Worm (Caenorhabditis elegans) whole organism, young adult: ENCODE data around the gene T14B4.1.

Experiments
- B0035.1 ChIP-seq: sonication (generic microtip); optimal IDR thresholded peaks from 2 replicates; lab custom pipeline; 2016; ENCODE audit warnings: missing genetic modification characterization, mild to moderate bottlenecking, missing compliant biosample characterization, missing genotype, missing genetic modification reagents
- B0261.1 ChIP-seq: sonication (generic microtip); optimal IDR thresholded peaks from 2 replicates; lab custom pipeline; 2016; ENCODE audit warnings: mild to moderate bottlenecking, missing genetic modification characterization, moderate library complexity, missing compliant biosample characterization
- F23B12.7 ChIP-seq: sonication (generic microtip); optimal IDR thresholded peaks from 2 replicates; lab custom pipeline; 2017; ENCODE audit warnings: missing genetic modification characterization, mild to moderate bottlenecking, missing compliant biosample characterization, antibody characterized with exemption, moderate library complexity; ENCODE audit not compliant: insufficient read depth
- K11D2.4 ChIP-seq: fragments of 200-800 bp; sonication (Bioruptor generic); IDR thresholded peaks from 2 replicates; pipeline ENCODE4 v1.3.6; 2022; ENCODE audit warnings: missing genetic modification reagents, missing genetic modification characterization, missing compliant biosample characterization
- K12H6.12 ChIP-seq: fragments of 200-800 bp; sonication (Bioruptor generic); optimal IDR thresholded peaks from 2 replicates; lab custom pipeline; 2018; ENCODE audit warnings: mild to moderate bottlenecking, missing genetic modification characterization, missing compliant biosample characterization
- T07F8.4 ChIP-seq: sonication (generic microtip); optimal IDR thresholded peaks from 2 replicates; lab custom pipeline; 2016; ENCODE audit warnings: mild to moderate bottlenecking, missing genetic modification characterization, moderate library complexity, missing compliant biosample characterization
- T26A5.8 ChIP-seq: sonication (generic microtip); optimal IDR thresholded peaks from 2 replicates; lab custom pipeline; 2016; ENCODE audit warnings: missing genetic modification characterization, missing compliant biosample characterization
- Y56A3A.18 ChIP-seq: fragments of 200-800 bp; sonication (Bioruptor generic); IDR thresholded peaks from 2 replicates; pipeline ENCODE4 v1.3.6; 2022; ENCODE audit warnings: missing genetic modification reagents, missing genetic modification characterization, missing compliant biosample characterization
- Y79H2A.3 ChIP-seq: fragments of 200-800 bp; sonication (Bioruptor generic); conservative IDR thresholded peaks from 2 replicates; pipeline ENCODE4 v1.3.6; 2022; ENCODE audit warnings: missing genetic modification reagents, missing genetic modification characterization, missing compliant biosample characterization
- ama-1 ChIP-seq, 3 experiments: fragments of 150-350 bp in 1 of 3; sonication (generic microtip) in 2 of 3; optimal IDR thresholded peaks; 2 replicates each; lab custom pipeline; 2014 to 2018; ENCODE audit warnings: missing biosample characterization in 2 of 3, missing genetic modification characterization in 2 of 3, missing genetic modification reagents in 2 of 3
- atf-7 ChIP-seq: sonication (generic microtip); optimal IDR thresholded peaks from 2 replicates; lab custom pipeline; 2017; ENCODE audit warnings: mild to moderate bottlenecking, missing genetic modification characterization, missing compliant biosample characterization
- attf-6 ChIP-seq: fragments of 200-800 bp; sonication (Bioruptor generic); IDR thresholded peaks from 2 replicates; pipeline ENCODE4 v1.3.6; 2022; ENCODE audit warnings: missing genetic modification reagents, missing genetic modification characterization, missing compliant biosample characterization
- ccch-3 ChIP-seq: fragments of 200-800 bp; sonication (Bioruptor generic); optimal IDR thresholded peaks from 2 replicates; lab custom pipeline; 2018; ENCODE audit warnings: mild to moderate bottlenecking, missing genetic modification characterization, missing compliant biosample characterization
- dox-1 ChIP-seq: fragments of 200-800 bp; sonication (Bioruptor generic); IDR thresholded peaks from 2 replicates; pipeline ENCODE4 v1.3.6; 2022; ENCODE audit warnings: missing genetic modification reagents, missing genetic modification characterization, missing compliant biosample characterization
- egl-44 ChIP-seq: fragments of 200-800 bp; sonication (Bioruptor generic); IDR thresholded peaks from 2 replicates; pipeline ENCODE4 v1.3.6; 2022; ENCODE audit warnings: missing genetic modification reagents, missing genetic modification characterization, missing compliant biosample characterization
- ets-4 ChIP-seq: fragments of 200-800 bp; sonication (Bioruptor generic); optimal IDR thresholded peaks from 2 replicates; lab custom pipeline; 2018; ENCODE audit warnings: mild to moderate bottlenecking, missing genetic modification characterization, missing compliant biosample characterization
- hmg-1.2 ChIP-seq: fragments of 200-800 bp; sonication (Bioruptor generic); IDR thresholded peaks from 2 replicates; pipeline ENCODE4 v1.3.6; 2022; ENCODE audit warnings: missing genetic modification reagents, missing genetic modification characterization, missing compliant biosample characterization
- hrde-1 ChIP-seq: sonication (generic microtip); optimal IDR thresholded peaks from 2 replicates; lab custom pipeline; 2016; ENCODE audit warnings: missing genetic modification characterization, mild to moderate bottlenecking, missing compliant biosample characterization, moderate library complexity, missing genotype, missing genetic modification reagents, borderline replicate concordance
- lag-1 ChIP-seq: fragments of 200-800 bp; sonication (Bioruptor generic); IDR thresholded peaks from 2 replicates; pipeline ENCODE4 v1.3.6; 2022; ENCODE audit warnings: missing genetic modification reagents, missing genetic modification characterization, missing compliant biosample characterization
- let-526 ChIP-seq: fragments of 200-800 bp; sonication (Bioruptor generic); IDR thresholded peaks from 2 replicates; pipeline ENCODE4 v1.3.6; 2022; ENCODE audit warnings: missing genetic modification reagents, missing genetic modification characterization, missing compliant biosample characterization
- let-607 ChIP-seq, 2 experiments: fragments of 200-800 bp in 1 of 2; sonication (Bioruptor generic) in 1 of 2; sonication (generic microtip) in 1 of 2; optimal IDR thresholded peaks; 2 replicates each; lab custom pipeline; 2016 to 2018; ENCODE audit warnings: mild to moderate bottlenecking in 2 of 2, missing compliant biosample characterization in 2 of 2, missing genetic modification characterization in 2 of 2, moderate library complexity in 2 of 2, missing genotype in 1 of 2
- lin-54 ChIP-seq: fragments of 200-800 bp; sonication (Bioruptor generic); optimal IDR thresholded peaks from 2 replicates; lab custom pipeline; 2018; ENCODE audit warnings: mild to moderate bottlenecking, missing genetic modification characterization, missing compliant biosample characterization
- lir-1 ChIP-seq: fragments of 200-800 bp; sonication (Bioruptor generic); conservative IDR thresholded peaks from 2 replicates; pipeline ENCODE4 v1.3.6; 2022; ENCODE audit warnings: missing genetic modification reagents, missing genetic modification characterization, missing compliant biosample characterization
- madf-3 ChIP-seq: fragments of 200-800 bp; sonication (Bioruptor generic); IDR thresholded peaks from 2 replicates; pipeline ENCODE4 v1.3.6; 2022; ENCODE audit warnings: missing genetic modification reagents, missing genetic modification characterization, missing compliant biosample characterization
- madf-6 ChIP-seq: fragments of 200-800 bp; sonication (Bioruptor generic); IDR thresholded peaks from 2 replicates; pipeline ENCODE4 v1.3.6; 2022; ENCODE audit warnings: missing genetic modification reagents, missing genetic modification characterization, missing compliant biosample characterization
- mcd-1 ChIP-seq: fragments of 200-800 bp; sonication (Bioruptor generic); IDR thresholded peaks from 2 replicates; pipeline ENCODE4 v1.3.6; 2022; ENCODE audit warnings: missing genetic modification reagents, missing genetic modification characterization, missing compliant biosample characterization
- mel-28 ChIP-seq: sonication (generic microtip); optimal IDR thresholded peaks from 2 replicates; lab custom pipeline; 2016; ENCODE audit warnings: borderline replicate concordance, mild to moderate bottlenecking, missing genetic modification characterization, missing compliant biosample characterization
- nhr-90 ChIP-seq: sonication (generic microtip); optimal IDR thresholded peaks from 2 replicates; lab custom pipeline; 2016; ENCODE audit warnings: missing genotype, mild to moderate bottlenecking, missing genetic modification characterization, missing compliant biosample characterization
- pbrm-1 ChIP-seq: fragments of 200-800 bp; sonication (Bioruptor generic); IDR thresholded peaks from 2 replicates; pipeline ENCODE4 v1.3.6; 2022; ENCODE audit warnings: missing genetic modification reagents, missing genetic modification characterization, missing compliant biosample characterization
- rcor-1 ChIP-seq: fragments of 200-800 bp; sonication (Bioruptor generic); IDR thresholded peaks from 2 replicates; pipeline ENCODE4 v1.3.6; 2022; ENCODE audit warnings: missing genetic modification reagents, missing genetic modification characterization, missing compliant biosample characterization
- repo-1 ChIP-seq: sonication (generic microtip); optimal IDR thresholded peaks from 2 replicates; lab custom pipeline; 2017; ENCODE audit warnings: mild to moderate bottlenecking, missing genetic modification characterization, missing compliant biosample characterization
- rpc-1 ChIP-seq, 2 experiments: fragments of 150-350 bp in 1 of 2; sonication (generic microtip) in 1 of 2; optimal IDR thresholded peaks; 2 replicates each; lab custom pipeline; 2014 to 2018; ENCODE audit warnings: missing biosample characterization in 1 of 2, missing genetic modification characterization in 1 of 2, missing genetic modification reagents in 1 of 2, missing genotype in 1 of 2
- snpc-1.1 ChIP-seq: sonication (generic microtip); optimal IDR thresholded peaks from 2 replicates; lab custom pipeline; 2017; ENCODE audit warnings: missing genetic modification characterization, mild to moderate bottlenecking, missing compliant biosample characterization, antibody characterized with exemption, moderate library complexity, missing genotype, missing genetic modification reagents; ENCODE audit not compliant: insufficient read depth
- snpc-3.4 ChIP-seq: sonication (generic microtip); optimal IDR thresholded peaks from 2 replicates; lab custom pipeline; 2017; ENCODE audit warnings: missing genetic modification characterization, mild to moderate bottlenecking, missing compliant biosample characterization, antibody characterized with exemption, moderate library complexity, missing genotype, missing genetic modification reagents
- somi-1 ChIP-seq: fragments of 200-800 bp; sonication (Bioruptor generic); optimal IDR thresholded peaks from 2 replicates; lab custom pipeline; 2018; ENCODE audit warnings: mild to moderate bottlenecking, missing genetic modification characterization, missing compliant biosample characterization
- sptf-2 ChIP-seq: fragments of 200-800 bp; sonication (Bioruptor generic); optimal IDR thresholded peaks from 2 replicates; lab custom pipeline; 2018; ENCODE audit warnings: mild to moderate bottlenecking, missing genetic modification characterization, missing compliant biosample characterization
- tbp1 ChIP-seq: fragments of 200-800 bp; sonication (Bioruptor generic); optimal IDR thresholded peaks from 2 replicates; lab custom pipeline; 2018; ENCODE audit warnings: mild to moderate bottlenecking, missing genetic modification characterization, missing compliant biosample characterization
- tlf-1 ChIP-seq: fragments of 200-800 bp; sonication (Bioruptor generic); optimal IDR thresholded peaks from 2 replicates; lab custom pipeline; 2018; ENCODE audit warnings: mild to moderate bottlenecking, missing genetic modification characterization, missing compliant biosample characterization
- unc-62 ChIP-seq: fragments of 150-350 bp; optimal IDR thresholded peaks from 2 replicates; lab custom pipeline; 2014; ENCODE audit warnings: missing biosample characterization, missing genetic modification reagents, missing genetic modification characterization
- zfh-2 ChIP-seq: fragments of 200-800 bp; sonication (Bioruptor generic); conservative IDR thresholded peaks from 2 replicates; pipeline ENCODE4 v1.3.6; 2022; ENCODE audit warnings: missing genetic modification reagents, missing genetic modification characterization, missing compliant biosample characterization
- ztf-18 ChIP-seq: sonication (generic microtip); optimal IDR thresholded peaks from 2 replicates; lab custom pipeline; 2016; ENCODE audit warnings: missing genotype, mild to moderate bottlenecking, missing genetic modification characterization, missing compliant biosample characterization

The T14B4.1 gene

ce11 chrII:6715853-6716252 is 20.9 kb upstream of the T14B4.1 start:
- TF ChIP-seq hrde-1 (no peak), lag-1 (GFP tag; lab: Robert Waterston, UW) (no peak), F23B12.7 (tag; lab: Kevin White, UChicago) (no peak), ets-4 (GFP tag; lab: Kevin White, UChicago) (no peak), K11D2.4 (no peak), madf-6 (no peak), somi-1 (GFP tag; lab: Kevin White, UChicago) (no peak), ztf-18 (tag; lab: Kevin White, UChicago) (no peak), ccch-3 (GFP tag; lab: Kevin White, UChicago) (no peak), mcd-1 (GFP tag; lab: Robert Waterston, UW) (no peak), atf-7 (tag; lab: Kevin White, UChicago) (no peak), Y56A3A.18 (GFP tag; lab: Robert Waterston, UW) (no peak), dox-1 (GFP tag; lab: Robert Waterston, UW) (no peak), B0261.1 (tag; lab: Kevin White, UChicago) (no peak)

DNA sequence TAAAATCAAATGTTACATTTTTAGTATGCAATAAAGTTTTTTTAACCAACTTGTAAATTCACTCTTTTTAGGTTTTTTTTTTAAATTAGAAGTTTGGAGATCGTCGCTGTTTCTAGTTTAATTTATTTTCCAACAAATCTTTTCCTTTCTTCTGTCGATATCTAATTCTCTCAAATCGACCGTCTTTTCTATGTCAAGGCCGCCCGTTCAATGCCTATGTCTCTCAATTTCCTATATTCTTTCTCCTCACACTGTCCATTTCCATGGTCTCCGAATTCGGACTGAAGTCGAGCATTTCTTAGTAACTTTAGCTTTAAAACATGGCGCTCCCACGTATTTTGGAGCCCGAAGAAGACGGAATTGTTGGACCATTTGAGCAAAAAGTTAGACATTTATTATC is 20.1 kb upstream of the T14B4.1 start, which contains the start of the genes T14B4.5 and T14B4.20:
Gene T14B4.5, plus strand, starts transcription at position 226 of the 400 bp plus-strand sequence.
Gene T14B4.20, plus strand, starts transcription at position 264 of the 400 bp plus-strand sequence.
- TF ChIP-seq lir-1 (GFP tag; lab: Robert Waterston, UW) (no peak), snpc-1.1 (tag; lab: Kevin White, UChicago) (no peak), hmg-1.2 (peak; percentile 51; the same call in 1 of the 2 replicates), hrde-1 (no peak), unc-62 (GFP tag; lab: Kevin White, UChicago) (no peak), nhr-90 (tag; lab: Kevin White, UChicago) (no peak)

DNA sequence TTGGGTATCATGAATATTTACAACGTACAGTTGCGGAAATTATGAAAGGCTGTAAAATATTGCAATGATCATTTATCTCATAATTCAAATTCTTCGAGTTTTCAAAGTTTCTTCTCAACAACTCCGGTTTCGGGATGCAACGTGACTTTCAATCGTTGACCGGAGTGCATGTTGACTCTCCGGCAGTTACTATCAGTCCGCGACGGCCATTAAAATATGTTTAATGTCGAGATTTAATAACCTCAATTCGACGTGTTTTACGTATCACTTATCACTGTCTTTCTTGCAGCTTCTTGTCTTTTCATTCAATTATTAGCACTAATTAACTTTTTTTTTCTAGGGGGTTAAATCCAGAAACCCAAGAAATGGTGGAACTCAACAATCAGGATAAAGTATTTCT is 18.5 kb upstream of the T14B4.1 start, which contains the start of gene tsp-10:
Gene tsp-10, plus strand, starts transcription at position 366 of the 400 bp plus-strand sequence.
- no peak for TF ChIP-seq tlf-1 (GFP tag; lab: Kevin White, UChicago)
- no peak for TF ChIP-seq zfh-2
- no peak for TF ChIP-seq lir-1 (GFP tag; lab: Robert Waterston, UW)
- no peak for TF ChIP-seq pbrm-1 (GFP tag; lab: Robert Waterston, UW)
- no peak for TF ChIP-seq Y79H2A.3 (GFP tag; lab: Robert Waterston, UW)
- no peak for TF ChIP-seq T07F8.4 (tag; lab: Kevin White, UChicago)
- no peak for TF ChIP-seq snpc-3.4 (tag; lab: Kevin White, UChicago)
- no peak for TF ChIP-seq ccch-3 (GFP tag; lab: Kevin White, UChicago)
- no peak for TF ChIP-seq repo-1 (tag; lab: Kevin White, UChicago)
- TF ChIP-seq T26A5.8 = no peak

DNA sequence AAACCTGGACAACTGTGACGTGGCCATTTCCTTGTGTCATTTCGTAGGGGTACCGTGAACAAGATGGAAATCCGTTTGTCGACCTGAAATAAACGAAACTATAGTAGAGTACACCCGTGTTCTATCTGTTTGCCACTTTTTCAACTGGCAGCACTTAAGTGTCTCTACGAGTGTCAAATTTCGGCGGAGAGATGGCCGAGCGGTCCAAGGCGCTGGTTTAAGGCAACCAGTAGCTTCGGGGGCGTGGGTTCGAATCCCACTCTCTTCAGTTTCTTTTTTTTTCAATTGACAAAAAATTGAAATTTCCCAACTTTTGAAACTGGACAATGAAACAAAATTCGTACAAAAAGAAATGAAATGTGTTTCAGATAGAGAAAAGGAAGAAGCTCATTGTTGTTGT is 15.1 kb upstream of the T14B4.1 start:
- no peak for TF ChIP-seq egl-44
- no peak for TF ChIP-seq ama-1 (optimal IDR thresholded peaks at IDR 0.05; lab: Kevin White, UChicago)
- TF ChIP-seq ama-1 (GFP tag; optimal IDR thresholded peaks at IDR 0.05; lab: Kevin White, UChicago) = no peak
- TF ChIP-seq lir-1 (GFP tag; lab: Robert Waterston, UW) = no peak
- peak; percentile 95 for TF ChIP-seq tbp1 (GFP tag; lab: Kevin White, UChicago)
- TF ChIP-seq attf-6 (GFP tag; lab: Robert Waterston, UW) = no peak
- TF ChIP-seq let-607 (tag; optimal IDR thresholded peaks at IDR 0.05; lab: Kevin White, UChicago) = no peak
- TF ChIP-seq madf-6 = 0 out of 2 replicates have a peak, but pooled peaks have one; percentile 51
- TF ChIP-seq mel-28 (tag; lab: Kevin White, UChicago) = no peak
- TF ChIP-seq let-526 (GFP tag; lab: Robert Waterston, UW) = no peak
- peak; percentile 68 for TF ChIP-seq rpc-1 (optimal IDR thresholded peaks at IDR 0.05; lab: Kevin White, UChicago)
- TF ChIP-seq rpc-1 (tag; optimal IDR thresholded peaks at IDR 0.05; lab: Kevin White, UChicago) = peak; percentile 81
- TF ChIP-seq rcor-1 (GFP tag; lab: Robert Waterston, UW) = no peak
- no peak for TF ChIP-seq ets-4 (GFP tag; lab: Kevin White, UChicago)
- TF ChIP-seq sptf-2 (GFP tag; lab: Kevin White, UChicago) = no peak
- TF ChIP-seq madf-3 (GFP tag; lab: Robert Waterston, UW) = no peak
- no peak for TF ChIP-seq lin-54
- TF ChIP-seq K12H6.12 (tag; lab: Kevin White, UChicago) = peak; percentile 0
- TF ChIP-seq T07F8.4 (tag; lab: Kevin White, UChicago) = peak; percentile 22
- no peak for TF ChIP-seq nhr-90 (tag; lab: Kevin White, UChicago)
- no peak for TF ChIP-seq lag-1 (GFP tag; lab: Robert Waterston, UW)
- TF ChIP-seq B0035.1 (tag; lab: Kevin White, UChicago) = no peak
